Worm (Caenorhabditis elegans) whole organism, young adult: ENCODE measurements around the gene tat-4.

ENCODE experiments used
- B0035.1 ChIP-seq: sonication (generic microtip); optimal IDR thresholded peaks from 2 replicates; lab custom pipeline; 2016; ENCODE audit warnings: missing genetic modification characterization, mild to moderate bottlenecking, missing compliant biosample characterization, missing genotype, missing genetic modification reagents
- B0336.3 ChIP-seq: fragments of 200-800 bp; sonication (Bioruptor generic); IDR thresholded peaks from 2 replicates; pipeline ENCODE4 v1.3.6; 2022; ENCODE audit warnings: missing genetic modification characterization, missing compliant biosample characterization
- C06A6.2 ChIP-seq: fragments of 200-800 bp; sonication (Bioruptor generic); conservative IDR thresholded peaks from 2 replicates; pipeline ENCODE4 v1.3.6; 2022; ENCODE audit warnings: missing genetic modification characterization, missing compliant biosample characterization
- D2030.7 ChIP-seq: fragments of 200-800 bp; sonication (Bioruptor generic); IDR thresholded peaks from 2 replicates; pipeline ENCODE4 v1.3.6; 2022; ENCODE audit warnings: missing genetic modification reagents, missing genetic modification characterization, missing compliant biosample characterization
- F23B12.7 ChIP-seq: sonication (generic microtip); optimal IDR thresholded peaks from 2 replicates; lab custom pipeline; 2017; ENCODE audit warnings: missing genetic modification characterization, mild to moderate bottlenecking, missing compliant biosample characterization, antibody characterized with exemption, moderate library complexity; ENCODE audit not compliant: insufficient read depth
- F52B5.7 ChIP-seq: sonication (generic microtip); optimal IDR thresholded peaks from 2 replicates; lab custom pipeline; 2016; ENCODE audit warnings: mild to moderate bottlenecking, missing genetic modification characterization, missing compliant biosample characterization
- F55B11.4 ChIP-seq: sonication (generic microtip); optimal IDR thresholded peaks from 2 replicates; lab custom pipeline; 2016; ENCODE audit warnings: missing compliant biosample characterization, missing genetic modification characterization, borderline replicate concordance; ENCODE audit not compliant: insufficient read depth
- Y56A3A.18 ChIP-seq: fragments of 200-800 bp; sonication (Bioruptor generic); IDR thresholded peaks from 2 replicates; pipeline ENCODE4 v1.3.6; 2022; ENCODE audit warnings: missing genetic modification reagents, missing genetic modification characterization, missing compliant biosample characterization
- Y95B8A.8 ChIP-seq: fragments of 200-800 bp; sonication (Bioruptor generic); IDR thresholded peaks from 2 replicates; pipeline ENCODE4 v1.3.6; 2022; ENCODE audit warnings: missing genetic modification reagents, missing genetic modification characterization, missing compliant biosample characterization
- ZK185.1 ChIP-seq: sonication (generic microtip); optimal IDR thresholded peaks from 2 replicates; lab custom pipeline; 2016; ENCODE audit warnings: mild to moderate bottlenecking, missing genetic modification characterization, missing compliant biosample characterization; ENCODE audit not compliant: poor library complexity, severe bottlenecking
- akir-1 ChIP-seq: fragments of 200-800 bp; sonication (Bioruptor generic); optimal IDR thresholded peaks from 2 replicates; lab custom pipeline; 2018; ENCODE audit warnings: mild to moderate bottlenecking, missing genetic modification characterization, moderate library complexity, missing compliant biosample characterization
- ama-1 ChIP-seq, 3 experiments: fragments of 150-350 bp in 1 of 3; sonication (generic microtip) in 2 of 3; optimal IDR thresholded peaks; 2 replicates each; lab custom pipeline; 2014 to 2018; ENCODE audit warnings: missing biosample characterization in 2 of 3, missing genetic modification characterization in 2 of 3, missing genetic modification reagents in 2 of 3
- atf-7 ChIP-seq: sonication (generic microtip); optimal IDR thresholded peaks from 2 replicates; lab custom pipeline; 2017; ENCODE audit warnings: mild to moderate bottlenecking, missing genetic modification characterization, missing compliant biosample characterization
- athp-1 ChIP-seq: sonication (generic microtip); optimal IDR thresholded peaks from 2 replicates; lab custom pipeline; 2017; ENCODE audit warnings: mild to moderate bottlenecking, missing genetic modification characterization, missing compliant biosample characterization
- attf-5 ChIP-seq: fragments of 200-800 bp; sonication (Bioruptor generic); optimal IDR thresholded peaks from 2 replicates; lab custom pipeline; 2018; ENCODE audit warnings: mild to moderate bottlenecking, missing genetic modification characterization, missing compliant biosample characterization
- ceh-40 ChIP-seq: fragments of 200-800 bp; sonication (Bioruptor generic); IDR thresholded peaks from 2 replicates; pipeline ENCODE4 v1.3.6; 2022; ENCODE audit warnings: missing genetic modification characterization, missing compliant biosample characterization
- ceh-58 ChIP-seq: fragments of 200-800 bp; sonication (Bioruptor generic); IDR thresholded peaks from 2 replicates; pipeline ENCODE4 v1.3.6; 2022; ENCODE audit warnings: missing genetic modification characterization, missing compliant biosample characterization
- die-1 ChIP-seq: sonication (generic microtip); optimal IDR thresholded peaks from 2 replicates; lab custom pipeline; 2016; ENCODE audit warnings: missing genotype, mild to moderate bottlenecking, missing genetic modification characterization, missing compliant biosample characterization
- dox-1 ChIP-seq: fragments of 200-800 bp; sonication (Bioruptor generic); IDR thresholded peaks from 2 replicates; pipeline ENCODE4 v1.3.6; 2022; ENCODE audit warnings: missing genetic modification reagents, missing genetic modification characterization, missing compliant biosample characterization
- egrh-3 ChIP-seq: fragments of 200-800 bp; sonication (Bioruptor generic); IDR thresholded peaks from 2 replicates; pipeline ENCODE4 v1.3.6; 2022; ENCODE audit warnings: missing genetic modification reagents, missing genetic modification characterization, missing compliant biosample characterization
- ets-4 ChIP-seq: fragments of 200-800 bp; sonication (Bioruptor generic); optimal IDR thresholded peaks from 2 replicates; lab custom pipeline; 2018; ENCODE audit warnings: mild to moderate bottlenecking, missing genetic modification characterization, missing compliant biosample characterization
- fkh-3 ChIP-seq: sonication (generic microtip); optimal IDR thresholded peaks from 2 replicates; lab custom pipeline; 2016; ENCODE audit warnings: mild to moderate bottlenecking, missing genetic modification characterization, missing compliant biosample characterization
- hlh-26 ChIP-seq: fragments of 200-800 bp; sonication (Bioruptor generic); conservative IDR thresholded peaks from 2 replicates; pipeline ENCODE4 v1.3.6; 2022; ENCODE audit warnings: missing genetic modification reagents, missing genetic modification characterization, missing compliant biosample characterization
- hmg-1.2 ChIP-seq: fragments of 200-800 bp; sonication (Bioruptor generic); IDR thresholded peaks from 2 replicates; pipeline ENCODE4 v1.3.6; 2022; ENCODE audit warnings: missing genetic modification reagents, missing genetic modification characterization, missing compliant biosample characterization
- lin-35 ChIP-seq, 3 experiments: fragments of 150-350 bp in 2 of 3; sonication (generic microtip) in 1 of 3; optimal IDR thresholded peaks; 2 replicates each; lab custom pipeline; 2014 to 2018; ENCODE audit warnings: missing biosample characterization in 3 of 3, missing genetic modification characterization in 3 of 3, missing genetic modification reagents in 3 of 3
- lin-54 ChIP-seq: fragments of 200-800 bp; sonication (Bioruptor generic); optimal IDR thresholded peaks from 2 replicates; lab custom pipeline; 2018; ENCODE audit warnings: mild to moderate bottlenecking, missing genetic modification characterization, missing compliant biosample characterization
- lsl-1 ChIP-seq: fragments of 200-800 bp; sonication (Bioruptor generic); optimal IDR thresholded peaks from 2 replicates; lab custom pipeline; 2018; ENCODE audit warnings: mild to moderate bottlenecking, missing genetic modification characterization, moderate library complexity, missing compliant biosample characterization
- madf-10 ChIP-seq: sonication (generic microtip); optimal IDR thresholded peaks from 2 replicates; lab custom pipeline; 2016; ENCODE audit warnings: mild to moderate bottlenecking, missing genetic modification characterization, missing compliant biosample characterization
- madf-6 ChIP-seq: fragments of 200-800 bp; sonication (Bioruptor generic); IDR thresholded peaks from 2 replicates; pipeline ENCODE4 v1.3.6; 2022; ENCODE audit warnings: missing genetic modification reagents, missing genetic modification characterization, missing compliant biosample characterization
- mcd-1 ChIP-seq: fragments of 200-800 bp; sonication (Bioruptor generic); IDR thresholded peaks from 2 replicates; pipeline ENCODE4 v1.3.6; 2022; ENCODE audit warnings: missing genetic modification reagents, missing genetic modification characterization, missing compliant biosample characterization
- mes-4 ChIP-seq: sonication (generic microtip); optimal IDR thresholded peaks from 2 replicates; lab custom pipeline; 2016; ENCODE audit warnings: missing genotype, missing genetic modification characterization, missing compliant biosample characterization
- nfya-1 ChIP-seq: sonication (generic microtip); optimal IDR thresholded peaks from 2 replicates; lab custom pipeline; 2017; ENCODE audit warnings: antibody characterized with exemption, missing compliant biosample characterization, missing genetic modification characterization, borderline replicate concordance; ENCODE audit not compliant: insufficient read depth
- nhr-27 ChIP-seq: fragments of 200-800 bp; sonication (Bioruptor generic); optimal IDR thresholded peaks from 2 replicates; lab custom pipeline; 2018; ENCODE audit warnings: mild to moderate bottlenecking, missing genetic modification characterization, moderate library complexity, missing compliant biosample characterization
- pha-4 ChIP-seq: fragments of 150-350 bp; sonication (generic microtip); optimal IDR thresholded peaks from 2 replicates; lab custom pipeline; 2014; ENCODE audit warnings: missing biosample characterization, missing genetic modification reagents, missing genetic modification characterization
- rec-8 ChIP-seq, 2 experiments: sonication (generic microtip); optimal IDR thresholded peaks; 2 replicates each; lab custom pipeline; 2016; ENCODE audit warnings: mild to moderate bottlenecking in 2 of 2, missing genetic modification characterization in 2 of 2, missing genetic modification reagents in 2 of 2, missing genotype in 2 of 2, missing biosample characterization in 1 of 2, missing compliant biosample characterization in 1 of 2, moderate library complexity in 1 of 2
- repo-1 ChIP-seq: sonication (generic microtip); optimal IDR thresholded peaks from 2 replicates; lab custom pipeline; 2017; ENCODE audit warnings: mild to moderate bottlenecking, missing genetic modification characterization, missing compliant biosample characterization
- rpc-1 ChIP-seq, 2 experiments: fragments of 150-350 bp in 1 of 2; sonication (generic microtip) in 1 of 2; optimal IDR thresholded peaks; 2 replicates each; lab custom pipeline; 2014 to 2018; ENCODE audit warnings: missing biosample characterization in 1 of 2, missing genetic modification characterization in 1 of 2, missing genetic modification reagents in 1 of 2, missing genotype in 1 of 2
- sdz-38 ChIP-seq: sonication (generic microtip); optimal IDR thresholded peaks from 2 replicates; lab custom pipeline; 2016; ENCODE audit warnings: missing genotype, missing genetic modification characterization, missing compliant biosample characterization
- snpc-3.4 ChIP-seq: sonication (generic microtip); optimal IDR thresholded peaks from 2 replicates; lab custom pipeline; 2017; ENCODE audit warnings: missing genetic modification characterization, mild to moderate bottlenecking, missing compliant biosample characterization, antibody characterized with exemption, moderate library complexity, missing genotype, missing genetic modification reagents
- sptf-2 ChIP-seq: fragments of 200-800 bp; sonication (Bioruptor generic); optimal IDR thresholded peaks from 2 replicates; lab custom pipeline; 2018; ENCODE audit warnings: mild to moderate bottlenecking, missing genetic modification characterization, missing compliant biosample characterization
- tbp1 ChIP-seq: fragments of 200-800 bp; sonication (Bioruptor generic); optimal IDR thresholded peaks from 2 replicates; lab custom pipeline; 2018; ENCODE audit warnings: mild to moderate bottlenecking, missing genetic modification characterization, missing compliant biosample characterization
- zim-3 ChIP-seq: sonication (generic microtip); optimal IDR thresholded peaks from 2 replicates; lab custom pipeline; 2017; ENCODE audit warnings: mild to moderate bottlenecking, missing genetic modification characterization, moderate library complexity, missing compliant biosample characterization
- ztf-18 ChIP-seq: sonication (generic microtip); optimal IDR thresholded peaks from 2 replicates; lab custom pipeline; 2016; ENCODE audit warnings: missing genotype, mild to moderate bottlenecking, missing genetic modification characterization, missing compliant biosample characterization
- ztf-22 ChIP-seq: fragments of 200-800 bp; sonication (Bioruptor generic); optimal IDR thresholded peaks from 2 replicates; lab custom pipeline; 2018; ENCODE audit warnings: mild to moderate bottlenecking, missing genetic modification characterization, moderate library complexity, missing compliant biosample characterization
- ztf-26 ChIP-seq: sonication (generic microtip); optimal IDR thresholded peaks from 2 replicates; lab custom pipeline; 2017; ENCODE audit warnings: missing genetic modification characterization, missing compliant biosample characterization

Gene tat-4

DNA sequence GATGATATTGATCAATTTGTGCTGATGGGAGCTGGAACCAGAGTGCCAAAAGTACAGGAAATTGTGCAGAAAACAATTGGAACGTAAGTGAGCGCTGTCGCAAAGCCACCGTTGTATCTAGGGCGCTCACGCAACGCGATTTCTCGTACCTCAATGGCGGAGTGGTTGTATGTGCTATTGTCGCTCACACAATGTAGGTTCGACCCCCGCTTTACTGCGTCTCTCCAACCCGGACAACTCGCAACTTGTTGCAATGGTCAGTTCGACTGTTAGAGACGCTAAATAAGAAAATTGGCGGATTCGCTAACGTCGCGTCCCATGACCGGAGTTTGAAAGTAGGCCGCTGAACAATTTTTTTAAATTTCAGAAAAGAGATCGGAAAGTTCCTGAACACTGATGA, 4.4 kb upstream of the tat-4 start (continued):
- TF ChIP-seq fkh-3 (tag; lab: Kevin White, UChicago): peak; percentile 63
- TF ChIP-seq mcd-1 (GFP tag; lab: Robert Waterston, UW): peak; percentile 54; the same call in 1 of the 2 replicates
- TF ChIP-seq attf-5 (GFP tag; lab: Kevin White, UChicago): peak; percentile 68
- TF ChIP-seq ceh-40 (GFP tag; lab: Robert Waterston, UW): no peak
- peak; percentile 69 for TF ChIP-seq mes-4 (tag; lab: Kevin White, UChicago)
- no peak for TF ChIP-seq sdz-38 (tag; lab: Kevin White, UChicago)
- TF ChIP-seq ztf-18: peak; percentile 68
- TF ChIP-seq ZK185.1 (tag; lab: Kevin White, UChicago): peak; percentile 76
- peak; percentile 43 for TF ChIP-seq lsl-1 (GFP tag; lab: Kevin White, UChicago)
- peak; percentile 95 for TF ChIP-seq F23B12.7 (tag; lab: Kevin White, UChicago)
- peak; percentile 92 for TF ChIP-seq tbp1 (GFP tag; lab: Kevin White, UChicago)
- TF ChIP-seq athp-1: peak; percentile 61
- TF ChIP-seq B0336.3 (GFP tag; lab: Robert Waterston, UW): 0 out of 2 replicates have a peak, but pooled peaks have one; percentile 13
- TF ChIP-seq ztf-26 (tag; lab: Kevin White, UChicago): peak; percentile 58
- TF ChIP-seq rec-8 (tag; optimal IDR thresholded peaks at IDR 0.05; lab: Kevin White, UChicago): peak; percentile 47 to 49
- peak; percentile 73 for TF ChIP-seq dox-1
- peak; percentile 62 for TF ChIP-seq lin-54 (GFP tag; lab: Kevin White, UChicago)
- no peak for TF ChIP-seq ets-4
- TF ChIP-seq repo-1 (tag; lab: Kevin White, UChicago): peak; percentile 71
- peak; percentile 41; the same call in 1 of the 2 replicates for TF ChIP-seq D2030.7 (GFP tag; lab: Robert Waterston, UW)
- TF ChIP-seq rpc-1 (optimal IDR thresholded peaks at IDR 0.05; lab: Kevin White, UChicago): peak; percentile 70
- TF ChIP-seq rpc-1 (tag; optimal IDR thresholded peaks at IDR 0.05; lab: Kevin White, UChicago): peak; percentile 77
- TF ChIP-seq F52B5.7: peak; percentile 17
- peak; percentile 55 for TF ChIP-seq madf-6 (GFP tag; lab: Robert Waterston, UW)
- TF ChIP-seq ztf-22 (GFP tag; lab: Kevin White, UChicago): no peak
- TF ChIP-seq ama-1 (optimal IDR thresholded peaks at IDR 0.05; lab: Kevin White, UChicago): no peak
- TF ChIP-seq ama-1 (GFP tag; optimal IDR thresholded peaks at IDR 0.05; lab: Kevin White, UChicago): peak; percentile 66 to 71
- 0 out of 2 replicates have a peak, but pooled peaks have one; percentile 20 for TF ChIP-seq C06A6.2
- TF ChIP-seq egrh-3: peak; percentile 17; the same call in 1 of the 2 replicates
- peak; percentile 40 for TF ChIP-seq atf-7 (tag; lab: Kevin White, UChicago)
- no peak for TF ChIP-seq nfya-1 (tag; lab: Kevin White, UChicago)
- TF ChIP-seq F55B11.4 (tag; lab: Kevin White, UChicago): no peak
- peak in 1 of 3 experiments; percentile 30 for TF ChIP-seq lin-35 (GFP tag; optimal IDR thresholded peaks at IDR 0.05; lab: Kevin White, UChicago)
- peak; percentile 27 for TF ChIP-seq sptf-2 (GFP tag; lab: Kevin White, UChicago)
- no peak for TF ChIP-seq ceh-58 (GFP tag; lab: Robert Waterston, UW)
- TF ChIP-seq die-1: peak; percentile 70
- peak; percentile 41 for TF ChIP-seq hmg-1.2 (GFP tag; lab: Robert Waterston, UW)
- TF ChIP-seq B0035.1 (tag; lab: Kevin White, UChicago): no peak
- TF ChIP-seq akir-1 (GFP tag; lab: Kevin White, UChicago): no peak
- no peak for TF ChIP-seq Y95B8A.8 (GFP tag; lab: Robert Waterston, UW)
- TF ChIP-seq hlh-26 (GFP tag; lab: Robert Waterston, UW): no peak
- no peak for TF ChIP-seq pha-4 (tag; lab: Kevin White, UChicago)
- TF ChIP-seq madf-10 (tag; lab: Kevin White, UChicago): peak; percentile 37
- TF ChIP-seq Y56A3A.18 (GFP tag; lab: Robert Waterston, UW): no peak
- peak; percentile 56 for TF ChIP-seq snpc-3.4
- TF ChIP-seq zim-3 (tag; lab: Kevin White, UChicago): no peak
- no peak for TF ChIP-seq nhr-27 (tag; lab: Kevin White, UChicago)
